Fruit fly (Drosophila melanogaster): ENCODE data around the gene Or82a.

DNA sequence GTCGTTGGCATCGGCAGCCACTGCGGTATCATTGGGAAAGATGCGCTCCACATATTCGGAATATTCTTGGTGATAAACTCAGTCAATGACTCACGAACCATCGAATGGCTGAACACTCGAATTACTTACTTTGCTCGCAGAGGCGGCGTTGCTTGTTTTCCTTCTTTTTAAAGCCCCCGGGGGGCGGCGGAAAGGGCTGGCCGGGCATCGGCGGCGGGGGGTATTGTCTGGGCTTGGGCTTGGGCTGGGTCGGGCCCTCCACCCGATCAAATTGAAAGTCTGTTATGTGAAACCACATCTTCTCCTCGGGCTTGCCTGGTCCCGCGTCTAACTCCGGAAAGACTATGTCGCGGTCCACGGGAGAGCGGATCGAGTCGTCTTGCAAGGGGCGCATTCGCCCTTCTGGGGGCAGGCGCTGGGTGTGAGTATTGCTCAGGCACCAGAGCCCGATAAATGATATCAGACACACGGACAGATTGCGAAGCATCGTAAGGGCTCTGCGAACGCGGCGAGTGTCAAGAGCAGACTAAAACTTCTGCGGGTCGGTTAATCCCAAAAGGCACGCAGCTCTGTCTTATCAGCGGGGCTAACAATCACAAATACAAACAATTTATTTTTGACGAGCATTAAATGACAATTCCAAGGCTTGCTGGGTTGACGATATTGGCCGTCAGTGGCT lies 14.4 kb upstream of the Or82a start, which contains the start of gene CG14642:
- TF ChIP-seq dsx (GFP tag; optimal IDR thresholded peaks at IDR 0.05; ENCODE audit: poor library complexity, severe bottlenecking): no peak
- no peak for TF ChIP-seq Blimp-1 (GFP tag; optimal IDR thresholded peaks at IDR 0.05)
- no peak for TF ChIP-seq CG10669 (GFP tag; optimal IDR thresholded peaks at IDR 0.05)
- TF ChIP-seq CG10631 (GFP tag; optimal IDR thresholded peaks at IDR 0.05): no peak
- TF ChIP-seq CG15336 (GFP tag; IDR thresholded peaks at IDR 0.05): no peak
- TF ChIP-seq fd59A (GFP tag; optimal IDR thresholded peaks at IDR 0.05): no peak
- no peak for TF ChIP-seq lz (GFP tag; optimal IDR thresholded peaks at IDR 0.05)
- no peak for TF ChIP-seq CG16779 (tag; optimal IDR thresholded peaks at IDR 0.05)

Measured in whole organism, prepupa.